Worm (Caenorhabditis elegans) whole organism, L4 larva: Measurements from ENCODE around the gene ZK262.20.

ENCODE experiments used
- ama-1 ChIP-seq: fragments of 150-350 bp; optimal IDR thresholded peaks from 2 replicates; lab custom pipeline; 2014; ENCODE audit warnings: inconsistent platforms, mixed read lengths
- ceh-82 ChIP-seq: sonication (generic microtip); optimal IDR thresholded peaks from 2 replicates; lab custom pipeline; 2017; ENCODE audit warnings: missing biosample characterization, missing genetic modification characterization
- cey-2 ChIP-seq: sonication (generic microtip); optimal IDR thresholded peaks from 3 replicates; lab custom pipeline; 2017; ENCODE audit warnings: missing genetic modification characterization, mild to moderate bottlenecking, missing compliant biosample characterization, antibody characterized with exemption, borderline replicate concordance; ENCODE audit not compliant: insufficient read depth
- mxl-3 ChIP-seq: fragments of 200-800 bp; sonication (Bioruptor generic); optimal IDR thresholded peaks from 2 replicates; lab custom pipeline; 2018; ENCODE audit warnings: mild to moderate bottlenecking, missing genetic modification characterization, missing compliant biosample characterization
- unc-62 ChIP-seq, 3 experiments: fragments of 150-350 bp in 1 of 3; sonication (generic microtip); optimal IDR thresholded peaks in 2 of 3; peaks in 1 of 3; 1 replicate in 1 of 3; 2 replicates in 2 of 3; lab custom pipeline; 2014 to 2017; ENCODE audit warnings: missing biosample characterization in 3 of 3, missing genetic modification characterization in 3 of 3, missing genetic modification reagents in 3 of 3, missing genotype in 1 of 3

DNA sequence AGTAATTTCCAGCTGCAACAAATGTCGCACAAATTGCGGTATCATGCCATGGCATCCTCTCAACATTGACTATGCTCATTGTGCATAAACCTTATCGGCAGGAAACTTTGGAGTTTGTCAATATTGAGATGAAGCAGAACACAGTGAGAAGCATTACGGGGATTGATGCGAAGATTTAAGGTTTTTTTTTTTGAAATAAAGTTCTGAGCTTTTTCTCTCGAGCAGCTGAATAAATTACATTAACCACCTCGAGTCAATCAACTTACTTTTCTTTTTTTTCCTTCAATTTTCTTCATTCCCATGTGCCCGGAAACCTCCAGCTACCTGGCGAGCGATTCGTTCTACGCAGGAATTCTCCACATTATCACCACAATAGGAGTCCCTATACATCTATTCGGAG lies 41.2 kb upstream of the ZK262.20 start, which contains the start of gene srh-179:
- TF ChIP-seq ceh-82 (tag; lab: Kevin White, UChicago) = no peak
- TF ChIP-seq ama-1 (lab: Kevin White, UChicago) = no peak
- no peak for TF ChIP-seq mxl-3 (GFP tag; lab: Kevin White, UChicago)
- TF ChIP-seq cey-2 = no peak
- TF ChIP-seq unc-62 (GFP tag; optimal IDR thresholded peaks at IDR 0.05 in 1 of 2; lab: Kevin White, UChicago) = no peak
- no peak for TF ChIP-seq unc-62 (tag; optimal IDR thresholded peaks at IDR 0.05; lab: Kevin White, UChicago)
